Worm (Caenorhabditis elegans) whole organism, early embryonic: ENCODE results near the gene rfip-1.

Experiments
- F13C5.2 ChIP-seq: sonication (generic microtip); optimal IDR thresholded peaks from 2 replicates; lab custom pipeline; 2017; ENCODE audit warnings: mild to moderate bottlenecking, missing genetic modification characterization, inconsistent platforms, missing compliant biosample characterization
- ama-1 ChIP-seq: fragments of 150-350 bp; optimal IDR thresholded peaks from 2 replicates; lab custom pipeline; 2014
- ceh-36 ChIP-seq: sonication (generic microtip); optimal IDR thresholded peaks from 2 replicates; lab custom pipeline; 2016; ENCODE audit warnings: missing genetic modification characterization, inconsistent platforms, missing compliant biosample characterization
- flt-1 ChIP-seq: fragments of 200-800 bp; sonication (Bioruptor generic); IDR thresholded peaks from 2 replicates; pipeline ENCODE4 v1.3.6; 2022; ENCODE audit warnings: missing genetic modification characterization, missing compliant biosample characterization
- hmbx-1 ChIP-seq: sonication (generic microtip); optimal IDR thresholded peaks from 2 replicates; lab custom pipeline; 2016; ENCODE audit warnings: mild to moderate bottlenecking, missing genetic modification characterization, missing compliant biosample characterization
- pes-1 ChIP-seq: fragments of 200-800 bp; sonication (Bioruptor generic); IDR thresholded peaks from 2 replicates; pipeline ENCODE4 v1.3.6; 2022; ENCODE audit warnings: missing genetic modification reagents, missing genetic modification characterization, missing compliant biosample characterization
- sea-1 ChIP-seq: fragments of 200-800 bp; sonication (Bioruptor generic); conservative IDR thresholded peaks from 2 replicates; pipeline ENCODE4 v1.3.6; 2022; ENCODE audit warnings: missing genetic modification characterization, missing compliant biosample characterization
- tra-4 ChIP-seq: sonication (generic microtip); optimal IDR thresholded peaks from 2 replicates; lab custom pipeline; 2017; ENCODE audit warnings: missing genetic modification characterization, missing compliant biosample characterization

DNA sequence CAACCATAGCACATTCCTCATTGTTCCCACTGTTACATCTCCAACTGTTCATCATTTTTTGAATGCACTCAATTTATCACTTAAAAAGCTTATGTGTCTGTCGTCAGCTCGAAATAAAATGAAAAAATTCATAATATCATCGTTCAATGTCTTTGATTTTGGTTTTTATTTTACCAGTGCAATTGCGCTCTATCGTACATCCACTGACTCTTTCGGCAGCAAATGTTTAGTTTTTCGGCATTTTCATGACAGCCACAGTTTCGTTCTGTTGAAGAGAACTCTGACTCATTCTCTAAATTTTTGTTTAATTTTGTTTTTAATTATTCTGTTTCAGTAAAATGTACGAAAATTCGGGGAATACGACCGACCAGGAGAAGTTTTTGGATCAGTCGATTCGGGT is 23.1 kb downstream of the rfip-1 start, which contains the start of gene vps-35:
- no peak for TF ChIP-seq tra-4 (tag; lab: Kevin White, UChicago)
- no peak for TF ChIP-seq flt-1 (GFP tag; lab: Robert Waterston, UW)
- no peak for TF ChIP-seq F13C5.2 (tag; lab: Kevin White, UChicago)
- TF ChIP-seq ceh-36, result no peak
- no peak for TF ChIP-seq ama-1 (lab: Kevin White, UChicago)
- TF ChIP-seq hmbx-1 (tag; lab: Kevin White, UChicago), result no peak
- no peak for TF ChIP-seq pes-1 (GFP tag; lab: Robert Waterston, UW)
- no peak for TF ChIP-seq sea-1 (GFP tag; lab: Robert Waterston, UW)
